Fruit fly (Drosophila melanogaster): ENCODE results near the gene eIF3g1.

eIF3g1 gene

dm6 chrX:2608470-2609157 lies 1.5 kb downstream of the eIF3g1 start, which contains the start of gene Smyd3 (continued):
- TF ChIP-seq CG4854 (GFP tag; optimal IDR thresholded peaks at IDR 0.05) (peak; percentile 77), TFAM (GFP tag; optimal IDR thresholded peaks at IDR 0.05) (no peak), CG12219 (GFP tag; optimal IDR thresholded peaks at IDR 0.05) (peak; percentile 49), NK7.1 (GFP tag; optimal IDR thresholded peaks at IDR 0.05) (peak; percentile 33), stwl (tag; optimal IDR thresholded peaks at IDR 0.05) (peak; percentile 17), CG9215 (GFP tag; IDR thresholded peaks at IDR 0.05) (peak; percentile 53), mirr (GFP tag; optimal IDR thresholded peaks at IDR 0.05) (peak; percentile 33), CG13624 (GFP tag; optimal IDR thresholded peaks at IDR 0.05) (peak; percentile 84), CG33213 (GFP tag; optimal IDR thresholded peaks at IDR 0.05) (peak; percentile 72), chif (GFP tag; optimal IDR thresholded peaks at IDR 0.05) (peak in 1 of 2 experiments; percentile 74), bowl (GFP tag; IDR thresholded peaks at IDR 0.05) (peak; percentile 62; the same call in 1 of the 2 replicates), sug (tag; optimal IDR thresholded peaks at IDR 0.05) (peak; percentile 54), danr (GFP tag; IDR thresholded peaks at IDR 0.05) (peak; percentile 69), HLH4C (GFP tag; IDR thresholded peaks at IDR 0.05; ENCODE audit: partially characterized antibody) (no peak), Hr51 (GFP tag; optimal IDR thresholded peaks at IDR 0.05) (peak; percentile 70 to 77), CG1792 (GFP tag; optimal IDR thresholded peaks at IDR 0.05) (peak; percentile 46), pum (GFP tag; optimal IDR thresholded peaks at IDR 0.05) (peak; percentile 70), CG16863 (GFP tag; optimal IDR thresholded peaks at IDR 0.05) (peak; percentile 58), dysf (GFP tag; IDR thresholded peaks at IDR 0.05) (peak; percentile 84), Adf1 (GFP tag; IDR thresholded peaks at IDR 0.05) (peak; percentile 29; the same call in 1 of the 2 replicates), Sox102F (GFP tag; optimal IDR thresholded peaks at IDR 0.05) (peak; percentile 79), disco-r (GFP tag; optimal IDR thresholded peaks at IDR 0.05) (no peak), lab (GFP tag; optimal IDR thresholded peaks at IDR 0.05) (no peak), B-H2 (GFP tag; optimal IDR thresholded peaks at IDR 0.05) (peak; percentile 52), B-H1 (GFP tag; IDR thresholded peaks at IDR 0.05) (peak; percentile 72), E2f1 (GFP tag; IDR thresholded peaks at IDR 0.05) (peak; percentile 76), tll (GFP tag; optimal IDR thresholded peaks at IDR 0.05) (no peak), E2f2 (GFP tag; IDR thresholded peaks at IDR 0.05) (peak; percentile 67), CG14710 (tag; optimal IDR thresholded peaks at IDR 0.05) (peak; percentile 58), CG2129 (GFP tag; IDR thresholded peaks at IDR 0.05; ENCODE audit: partially characterized antibody) (no peak), CG6683 (GFP tag; optimal IDR thresholded peaks at IDR 0.05) (peak; percentile 59), chm (GFP tag; IDR thresholded peaks at IDR 0.05) (peak; percentile 76), slbo (GFP tag; IDR thresholded peaks at IDR 0.05) (peak; percentile 88), Oaz (GFP tag; IDR thresholded peaks at IDR 0.05) (peak; percentile 38; the same call in 1 of the 2 replicates), zf30C (GFP tag; optimal IDR thresholded peaks at IDR 0.05) (no peak), pzg (GFP tag; optimal IDR thresholded peaks at IDR 0.05) (peak; percentile 43), sens-2 (GFP tag; IDR thresholded peaks at IDR 0.05) (peak; percentile 60; the same call in 1 of the 2 replicates), sima (GFP tag; optimal IDR thresholded peaks at IDR 0.05) (no peak), Oli (tag; optimal IDR thresholded peaks at IDR 0.05) (peak; percentile 69), Poxn (GFP tag; IDR thresholded peaks at IDR 0.05) (no peak), row (GFP tag; IDR thresholded peaks at IDR 0.05) (peak; percentile 92), Side (GFP tag; optimal IDR thresholded peaks at IDR 0.05) (peak; percentile 62), CG8924 (tag; optimal IDR thresholded peaks at IDR 0.05) (peak; percentile 69), CG6854 (GFP tag; optimal IDR thresholded peaks at IDR 0.05) (peak; percentile 44), HLH3B (GFP tag; IDR thresholded peaks at IDR 0.05) (peak; percentile 84), CG10543 (GFP tag; optimal IDR thresholded peaks at IDR 0.05) (peak; percentile 51), eyg (GFP tag; optimal IDR thresholded peaks at IDR 0.05) (peak; percentile 62), NC2α (GFP tag; optimal IDR thresholded peaks at IDR 0.05) (peak; percentile 22), CG31388 (GFP tag; optimal IDR thresholded peaks at IDR 0.05) (peak; percentile 59), pb (GFP tag; optimal IDR thresholded peaks at IDR 0.05) (peak; percentile 53)
